Fruit fly (Drosophila melanogaster) whole organism, pupa: ENCODE measurements around the gene FoxP.
"Not testable (repeated sequence)": the region's sequence is repeated elsewhere in the genome, so short reads cannot be mapped to it uniquely, and the experiment has no call there.

Source experiments
- CG10348 ChIP-seq: fragments of 200-800 bp; sonication (Bioruptor generic); IDR thresholded peaks from 2 replicates; pipeline ENCODE4 v1.3.6; 2022; ENCODE audit warnings: missing biosample characterization, missing genetic modification characterization
- CG12605 ChIP-seq: fragments of 200-800 bp; sonication (Bioruptor generic); IDR thresholded peaks from 2 replicates; pipeline ENCODE4 v1.3.6; 2022; ENCODE audit warnings: missing biosample characterization, missing genetic modification characterization
- CG13204 ChIP-seq: fragments of 200-800 bp; sonication (Bioruptor generic); optimal IDR thresholded peaks from 2 replicates; lab custom pipeline; 2018; ENCODE audit warnings: missing biosample characterization, mild to moderate bottlenecking, missing genetic modification characterization, moderate library complexity
- CG14655 ChIP-seq: fragments of 200-800 bp; sonication (Bioruptor generic); optimal IDR thresholded peaks from 3 replicates; lab custom pipeline; 2017; ENCODE audit warnings: mild to moderate bottlenecking, missing biosample characterization, missing genetic modification reagents, missing genetic modification characterization
- CG15710 ChIP-seq: fragments of 200-800 bp; sonication (Bioruptor generic); optimal IDR thresholded peaks from 2 replicates; lab custom pipeline; 2018; ENCODE audit warnings: missing biosample characterization, mild to moderate bottlenecking, missing genetic modification characterization, moderate library complexity
- CG17806 ChIP-seq: fragments of 200-800 bp; sonication (Bioruptor generic); optimal IDR thresholded peaks from 2 replicates; lab custom pipeline; 2018; ENCODE audit warnings: missing biosample characterization, mild to moderate bottlenecking, missing genetic modification characterization, moderate library complexity
- CG32121 ChIP-seq: fragments of 200-800 bp; sonication (Bioruptor generic); IDR thresholded peaks from 2 replicates; pipeline ENCODE4 v1.3.6; 2022; ENCODE audit warnings: missing biosample characterization, missing genetic modification characterization
- CG34367 ChIP-seq: fragments of 200-800 bp; sonication (Bioruptor generic); optimal IDR thresholded peaks from 2 replicates; lab custom pipeline; 2018; ENCODE audit warnings: missing biosample characterization, mild to moderate bottlenecking, missing genetic modification characterization
- CG4496 ChIP-seq: fragments of 200-800 bp; sonication (Bioruptor generic); IDR thresholded peaks from 3 replicates; pipeline ENCODE4 v1.3.6; 2022; ENCODE audit warnings: missing biosample characterization, missing genetic modification characterization
- CG8159 ChIP-seq: fragments of 200-800 bp; sonication (Bioruptor generic); optimal IDR thresholded peaks from 3 replicates; lab custom pipeline; 2018; ENCODE audit warnings: missing biosample characterization, mild to moderate bottlenecking, missing genetic modification characterization, moderate library complexity
- CG8301 ChIP-seq: fragments of 200-800 bp; sonication (Bioruptor generic); optimal IDR thresholded peaks from 2 replicates; lab custom pipeline; 2018; ENCODE audit warnings: missing biosample characterization, mild to moderate bottlenecking, missing genetic modification characterization
- CG9948 ChIP-seq: fragments of 200-800 bp; sonication (Bioruptor generic); optimal IDR thresholded peaks from 2 replicates; lab custom pipeline; 2018; ENCODE audit warnings: missing biosample characterization, mild to moderate bottlenecking, missing genetic modification characterization, moderate library complexity
- D1 ChIP-seq: fragments of 200-800 bp; sonication (Bioruptor generic); optimal IDR thresholded peaks from 2 replicates; lab custom pipeline; 2018; ENCODE audit warnings: missing biosample characterization, mild to moderate bottlenecking, missing genetic modification characterization, moderate library complexity
- EcR ChIP-seq: fragments of 200-800 bp; sonication (Bioruptor generic); optimal IDR thresholded peaks from 3 replicates; lab custom pipeline; 2019; ENCODE audit warnings: missing biosample characterization, missing genetic modification characterization, mild to moderate bottlenecking, moderate library complexity, missing genetic modification reagents
- Ets98B ChIP-seq: fragments of 200-800 bp; sonication (Bioruptor generic); IDR thresholded peaks from 2 replicates; pipeline ENCODE4 v1.3.6; 2022; ENCODE audit warnings: missing biosample characterization, missing genetic modification characterization
- Pif1A ChIP-seq: fragments of 200-800 bp; sonication (Bioruptor generic); optimal IDR thresholded peaks from 3 replicates; lab custom pipeline; 2016; ENCODE audit warnings: missing biosample characterization, missing genetic modification characterization
- Pif1B ChIP-seq: fragments of 200-800 bp; sonication (Bioruptor generic); optimal IDR thresholded peaks from 3 replicates; lab custom pipeline; 2016; ENCODE audit warnings: missing biosample characterization, missing genetic modification characterization
- Snoo ChIP-seq: fragments of 200-800 bp; sonication (Bioruptor generic); optimal IDR thresholded peaks from 3 replicates; lab custom pipeline; 2017; ENCODE audit warnings: missing biosample characterization, mild to moderate bottlenecking, missing genetic modification characterization, inconsistent platforms
- fd96Ca ChIP-seq: fragments of 200-800 bp; sonication (Bioruptor generic); IDR thresholded peaks from 3 replicates; pipeline ENCODE4 v1.3.6; 2022; ENCODE audit warnings: missing biosample characterization, missing genetic modification characterization
- gl ChIP-seq: fragments of 200-800 bp; sonication (Bioruptor generic); optimal IDR thresholded peaks from 2 replicates; lab custom pipeline; 2018; ENCODE audit warnings: missing biosample characterization, mild to moderate bottlenecking, missing genetic modification characterization
- rn ChIP-seq: fragments of 200-800 bp; sonication (Bioruptor generic); IDR thresholded peaks from 2 replicates; pipeline ENCODE4 v1.3.6; 2022; ENCODE audit warnings: missing biosample characterization, missing genetic modification characterization

Gene FoxP

DNA sequence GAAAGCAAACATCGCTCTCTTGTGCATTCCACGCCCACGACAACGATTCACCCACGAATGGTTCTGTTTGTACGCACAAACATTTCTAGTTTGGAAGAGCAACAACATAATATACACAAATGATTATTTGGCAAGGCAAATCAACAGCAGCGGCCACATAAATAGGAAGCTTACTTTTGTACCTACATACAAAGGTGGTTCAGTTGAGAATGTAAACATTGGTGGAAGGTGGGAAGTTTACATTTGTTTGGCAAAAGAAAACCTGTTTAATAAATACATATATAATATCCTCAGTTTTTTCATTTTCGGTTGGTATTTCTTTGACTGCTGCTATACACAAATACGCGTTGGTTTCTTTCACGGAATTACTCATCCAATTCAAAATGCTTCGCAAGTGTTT is 28.1 kb downstream of the FoxP start:
- peak; percentile 71 for TF ChIP-seq CG8301 (tag; lab: Kevin White, UChicago)
- no peak for TF ChIP-seq Pif1A (GFP tag; lab: Kevin White, UChicago)
- TF ChIP-seq CG8159 (tag; lab: Kevin White, UChicago): peak; percentile 33
- no peak for TF ChIP-seq gl
- no peak for TF ChIP-seq D1 (tag; lab: Kevin White, UChicago)
- no peak for TF ChIP-seq fd96Ca
- TF ChIP-seq EcR (GFP tag; lab: Kevin White, UChicago): no peak
- TF ChIP-seq CG4496 (GFP tag; lab: Robert Waterston, UW): no peak
- peak; percentile 67 for TF ChIP-seq CG14655
- TF ChIP-seq CG13204 (GFP tag; lab: Kevin White, UChicago): no peak
- TF ChIP-seq rn (GFP tag; lab: Robert Waterston, UW): no peak
- TF ChIP-seq CG12605 (GFP tag; lab: Robert Waterston, UW): no peak
- peak; percentile 7 for TF ChIP-seq CG34367 (tag; lab: Kevin White, UChicago)
- TF ChIP-seq Ets98B (GFP tag; lab: Robert Waterston, UW): no peak
- TF ChIP-seq Snoo (tag; lab: Kevin White, UChicago): peak; percentile 27
- peak; percentile 12 for TF ChIP-seq CG15710 (tag; lab: Kevin White, UChicago)
- TF ChIP-seq Pif1B (GFP tag; lab: Kevin White, UChicago): peak; percentile 37
- TF ChIP-seq CG10348 (GFP tag; lab: Robert Waterston, UW): no peak
- TF ChIP-seq CG17806 (tag; lab: Kevin White, UChicago): peak; percentile 38
- no peak for TF ChIP-seq CG32121 (GFP tag; lab: Robert Waterston, UW)
- peak; percentile 30 for TF ChIP-seq CG9948 (tag; lab: Kevin White, UChicago)

DNA sequence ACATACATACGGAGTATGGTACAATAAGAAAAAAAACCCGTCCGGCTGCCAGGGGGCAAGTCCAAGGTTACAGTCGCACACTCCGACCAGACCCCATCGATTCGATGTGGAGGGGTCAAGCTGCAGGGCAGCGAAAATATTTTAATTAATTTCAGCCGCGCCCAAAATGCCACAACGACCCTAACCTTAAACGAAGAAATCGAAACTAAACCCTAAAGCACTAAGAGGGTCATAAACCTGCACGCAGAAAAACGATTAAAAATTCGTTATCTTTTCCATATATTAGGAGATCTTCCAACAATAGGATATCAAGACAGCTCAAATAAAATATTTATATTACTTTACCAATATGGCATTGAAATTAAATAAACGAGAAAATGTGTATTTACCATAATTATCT is 28.8 kb downstream of the FoxP start:
- TF ChIP-seq CG14655 (no peak), EcR (GFP tag; lab: Kevin White, UChicago) (peak; percentile 30)

DNA sequence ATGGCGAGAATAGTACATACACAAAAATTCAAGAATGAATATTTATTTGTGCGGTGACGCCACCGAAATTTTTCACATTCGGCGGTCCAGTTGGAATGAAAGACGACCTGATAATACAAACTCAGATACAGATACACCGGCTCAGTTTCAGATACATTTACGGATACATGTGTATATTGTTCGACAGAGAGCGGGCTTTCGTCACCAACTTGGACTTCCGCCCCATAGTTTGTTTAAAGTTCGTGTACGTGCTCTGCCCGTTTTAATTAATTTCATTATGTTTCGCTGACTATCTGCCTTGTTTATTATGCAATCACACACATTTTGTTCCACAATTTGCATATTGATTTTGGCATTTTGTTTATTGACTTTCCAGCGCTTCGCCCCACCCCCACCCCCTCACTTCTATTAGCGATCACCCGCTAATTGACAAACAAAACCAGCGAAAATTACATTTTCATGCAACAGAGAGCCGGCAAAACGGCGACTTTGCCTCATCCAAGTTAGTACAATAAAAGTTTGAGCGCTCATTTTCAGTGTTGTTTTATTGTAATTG is 29.4 kb downstream of the FoxP start:
- TF ChIP-seq CG8159 (tag; lab: Kevin White, UChicago) (no peak), Pif1B (GFP tag; lab: Kevin White, UChicago) (no peak), Pif1A (GFP tag; lab: Kevin White, UChicago) (no peak), CG8301 (tag; lab: Kevin White, UChicago) (no peak), EcR (GFP tag; lab: Kevin White, UChicago) (no peak), gl (no peak), CG15710 (tag; lab: Kevin White, UChicago) (no peak)

DNA sequence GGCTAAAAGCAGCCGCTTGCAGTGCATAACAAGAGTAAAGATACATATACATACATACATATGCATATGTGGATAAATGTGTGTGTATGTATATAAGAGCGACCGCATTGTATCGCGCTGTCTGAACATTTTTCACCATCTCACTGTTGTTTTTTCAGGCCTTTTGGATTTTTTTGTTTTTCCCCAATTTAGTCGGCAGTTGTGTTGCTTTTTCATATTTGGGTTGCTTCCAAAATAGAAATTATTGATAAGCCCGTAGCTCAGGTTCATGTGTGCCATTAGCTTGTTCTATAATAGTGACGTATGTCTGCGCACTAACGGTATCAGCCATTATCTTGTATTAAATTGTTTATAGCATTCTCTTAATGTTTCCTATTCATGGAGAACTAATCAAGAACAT is 30.2 kb downstream of the FoxP start:
- TF ChIP-seq CG8301 (tag; lab: Kevin White, UChicago) (no peak), Snoo (tag; lab: Kevin White, UChicago) (no peak), CG34367 (tag; lab: Kevin White, UChicago) (no peak), fd96Ca (no peak), CG8159 (tag; lab: Kevin White, UChicago) (no peak), CG32121 (GFP tag; lab: Robert Waterston, UW) (no peak), CG4496 (GFP tag; lab: Robert Waterston, UW) (no peak)

DNA sequence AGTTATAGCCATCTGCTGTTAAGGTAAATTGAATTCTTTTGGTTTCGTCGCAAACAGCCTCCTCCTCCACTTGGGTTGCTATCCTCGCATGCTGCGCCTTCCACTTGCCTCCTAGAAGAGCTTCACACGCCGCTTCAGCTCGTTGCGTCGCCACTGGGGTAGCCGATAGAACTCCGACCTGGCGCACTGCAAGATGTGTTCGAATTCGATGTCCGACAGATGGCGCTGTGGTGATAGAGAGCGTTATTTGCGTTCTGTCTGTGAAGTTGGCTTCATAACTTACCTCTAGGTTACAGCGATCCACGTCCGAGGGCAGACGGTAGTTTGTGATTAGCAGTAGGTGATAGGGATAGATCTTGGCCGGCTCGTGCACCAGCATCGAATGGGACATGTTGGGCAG is 35.7 kb downstream of the FoxP start:
- TF ChIP-seq CG13204 (GFP tag; lab: Kevin White, UChicago) (no peak), CG34367 (tag; lab: Kevin White, UChicago) (no peak), gl (no peak), EcR (GFP tag; lab: Kevin White, UChicago) (no peak), CG8301 (tag; lab: Kevin White, UChicago) (no peak), fd96Ca (no peak), CG17806 (tag; lab: Kevin White, UChicago) (no peak), CG4496 (GFP tag; lab: Robert Waterston, UW) (no peak), CG15710 (tag; lab: Kevin White, UChicago) (no peak), Pif1B (GFP tag; lab: Kevin White, UChicago) (no peak), Snoo (tag; lab: Kevin White, UChicago) (no peak), CG32121 (GFP tag; lab: Robert Waterston, UW) (no peak), Pif1A (GFP tag; lab: Kevin White, UChicago) (no peak), Ets98B (GFP tag; lab: Robert Waterston, UW) (no peak), rn (GFP tag; lab: Robert Waterston, UW) (no peak), CG8159 (tag; lab: Kevin White, UChicago) (no peak), CG14655 (no peak), CG10348 (GFP tag; lab: Robert Waterston, UW) (no peak), D1 (tag; lab: Kevin White, UChicago) (no peak)

DNA sequence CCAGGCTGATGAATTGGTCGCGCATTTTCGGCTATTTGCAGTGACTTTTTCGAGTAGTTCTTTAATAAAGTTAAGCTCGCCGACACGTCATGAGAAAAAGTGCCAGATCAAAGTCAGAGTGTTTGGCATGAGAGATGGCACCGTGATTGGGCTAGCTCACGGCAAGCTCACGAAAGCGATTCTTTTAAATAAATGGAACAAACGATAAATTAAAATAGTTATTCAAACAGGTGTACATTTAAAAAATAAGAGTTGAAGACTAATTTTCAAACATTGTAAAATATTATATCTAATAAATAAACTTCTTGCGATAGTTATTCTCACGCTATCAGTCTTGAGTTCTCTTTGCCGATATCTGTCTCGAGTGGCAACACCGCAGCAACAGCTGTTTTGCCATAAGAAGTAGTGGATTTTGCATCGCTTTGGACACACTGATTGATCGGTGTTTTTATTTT is 38.0 kb downstream of the FoxP start, which contains the start of the genes Unc-115b, p24-2 and CG32939:
Unc-115b (minus strand) TSS at position 101 of the 455 bp plus-strand sequence.
p24-2 (minus strand) TSS at position 120 of the 455 bp plus-strand sequence.
CG32939 (plus strand) TSS at position 405 of the 455 bp plus-strand sequence.
- TF ChIP-seq CG15710, Snoo, CG9948 (tag; lab: Kevin White, UChicago): not testable (repeated sequence)
- TF ChIP-seq, all 21 proteins: peak for 0; not testable (repeated sequence) for 21
